Worm (Caenorhabditis elegans): ENCODE results near the gene K02G10.5.

K02G10.5 gene

DNA sequence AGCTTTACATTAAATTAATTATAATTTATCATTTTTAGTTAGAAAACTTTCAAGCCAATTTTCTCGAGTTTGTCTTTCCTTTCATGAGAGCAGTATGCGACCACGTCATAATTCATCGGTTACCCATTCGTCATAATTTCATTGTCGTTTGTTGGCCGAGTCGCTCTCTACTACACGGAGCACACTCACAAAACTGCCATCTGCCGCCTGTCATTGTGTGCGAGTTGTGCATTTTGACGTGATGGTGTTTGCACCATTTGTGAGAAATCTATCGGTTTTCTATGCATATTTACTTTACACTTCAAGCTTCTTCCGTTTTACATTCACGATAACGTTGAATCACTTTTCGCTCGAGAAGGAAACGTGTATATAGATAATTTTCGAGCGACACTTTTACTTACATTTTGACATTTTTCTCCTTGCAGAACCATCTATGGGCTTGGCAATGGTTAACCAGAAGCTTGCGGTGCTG lies 15.8 kb upstream of the K02G10.5 start, which contains the start of gene dhhc-10:
dhhc-10 (plus strand) TSS at position 422 of the 472 bp plus-strand sequence.
- TF ChIP-seq dsc-1 (tag; optimal IDR thresholded peaks at IDR 0.05) (peak; percentile 22), unc-130 (tag; optimal IDR thresholded peaks at IDR 0.05) (peak; percentile 22), hpl-2 (GFP tag; optimal IDR thresholded peaks at IDR 0.05) (no peak), fkh-10 (GFP tag; optimal IDR thresholded peaks at IDR 0.05) (no peak), aha-1 (tag; optimal IDR thresholded peaks at IDR 0.05) (no peak), mep-1 (tag; optimal IDR thresholded peaks at IDR 0.05) (peak; percentile 65), lin-15B (tag; optimal IDR thresholded peaks at IDR 0.05) (no peak), blmp-1 (tag; optimal IDR thresholded peaks at IDR 0.05) (peak; percentile 6), nhr-71 (tag; optimal IDR thresholded peaks at IDR 0.05) (peak; percentile 68), mab-9 (GFP tag; IDR thresholded peaks at IDR 0.05) (no peak), unc-86 (tag; optimal IDR thresholded peaks at IDR 0.05) (peak; percentile 44), nhr-84 (tag; optimal IDR thresholded peaks at IDR 0.05) (no peak), nhr-12 (tag; optimal IDR thresholded peaks at IDR 0.05) (no peak), sup-37 (GFP tag; optimal IDR thresholded peaks at IDR 0.05) (no peak), ceh-88 (GFP tag; IDR thresholded peaks at IDR 0.05) (no peak), C04F5.9 (tag; optimal IDR thresholded peaks at IDR 0.05) (no peak), tbx-2 (tag; optimal IDR thresholded peaks at IDR 0.05) (peak; percentile 52), xbp-1 (tag; optimal IDR thresholded peaks at IDR 0.05) (peak; percentile 72), nhr-20 (tag; optimal IDR thresholded peaks at IDR 0.05) (peak; percentile 53), vab-15 (tag; optimal IDR thresholded peaks at IDR 0.05) (no peak), unc-30 (tag; optimal IDR thresholded peaks at IDR 0.05) (no peak), ztf-4 (tag; optimal IDR thresholded peaks at IDR 0.05) (no peak), pag-3 (tag; optimal IDR thresholded peaks at IDR 0.05; ENCODE audit: borderline replicate concordance, insufficient read depth) (no peak), elt-3 (tag; optimal IDR thresholded peaks at IDR 0.05) (no peak), rnt-1 (tag; optimal IDR thresholded peaks at IDR 0.05) (peak; percentile 77), grh-1 (GFP tag; IDR thresholded peaks at IDR 0.05) (no peak), fkh-8 (tag; optimal IDR thresholded peaks at IDR 0.05) (no peak), mdl-1 (tag; optimal IDR thresholded peaks at IDR 0.05) (peak in 1 of 2 experiments; percentile 34), fos-1 (tag; optimal IDR thresholded peaks at IDR 0.05) (no peak), nhr-237 (tag; optimal IDR thresholded peaks at IDR 0.05) (no peak), swsn-7 (tag; optimal IDR thresholded peaks at IDR 0.05) (peak; percentile 61), alr-1 (tag; optimal IDR thresholded peaks at IDR 0.05; ENCODE audit: borderline replicate concordance) (no peak), snpc-4 (tag; optimal IDR thresholded peaks at IDR 0.05) (no peak), sox-4 (tag; optimal IDR thresholded peaks at IDR 0.05) (no peak), Y116A8C.19 (tag; optimal IDR thresholded peaks at IDR 0.05; ENCODE audit: borderline replicate concordance) (no peak), lin-39 (tag; optimal IDR thresholded peaks at IDR 0.05) (no peak), efl-3 (GFP tag; optimal IDR thresholded peaks at IDR 0.05) (no peak), elt-2 (tag; optimal IDR thresholded peaks at IDR 0.05) (peak; percentile 91), irx-1 (tag; optimal IDR thresholded peaks at IDR 0.05) (peak; percentile 36), egl-13 (tag; optimal IDR thresholded peaks at IDR 0.05) (no peak), lin-14 (GFP tag; optimal IDR thresholded peaks at IDR 0.05) (peak; percentile 77), hlh-17 (GFP tag; optimal IDR thresholded peaks at IDR 0.05; ENCODE audit: borderline replicate concordance) (no peak), lin-35 (GFP tag; optimal IDR thresholded peaks at IDR 0.05) (peak; percentile 21 to 60), unc-62 (GFP tag; optimal IDR thresholded peaks at IDR 0.05) (no peak), ama-1 (optimal IDR thresholded peaks at IDR 0.05) (no peak), F16B12.6 (tag; optimal IDR thresholded peaks at IDR 0.05) (peak; percentile 90), ztf-11 (tag; optimal IDR thresholded peaks at IDR 0.05) (no peak), ceh-63 (GFP tag; optimal IDR thresholded peaks at IDR 0.05) (no peak), ceh-90 (tag; optimal IDR thresholded peaks at IDR 0.05) (no peak), sptf-1 (tag; optimal IDR thresholded peaks at IDR 0.05) (no peak), egl-27 (tag; optimal IDR thresholded peaks at IDR 0.05) (no peak), pax-3 (tag; optimal IDR thresholded peaks at IDR 0.05) (no peak), ets-5 (GFP tag; IDR thresholded peaks at IDR 0.05) (no peak)

Measured in whole organism, L1 larva.